Worm (Caenorhabditis elegans) whole organism, L1 larva: ENCODE results near the gene srxa-7.
"Not testable (repeated sequence)": the region's sequence is repeated elsewhere in the genome, so short reads cannot be mapped to it uniquely, and the experiment has no call there.

Experiments used
- C16A3.4 ChIP-seq: fragments of 150-350 bp; optimal IDR thresholded peaks from 2 replicates; lab custom pipeline; 2014; ENCODE audit warnings: missing biosample characterization, missing genetic modification characterization
- C34B4.2 ChIP-seq: sonication (generic microtip); optimal IDR thresholded peaks from 2 replicates; lab custom pipeline; 2017; ENCODE audit warnings: mild to moderate bottlenecking, missing genetic modification characterization, missing compliant biosample characterization
- F16B12.6 ChIP-seq: fragments of 150-350 bp; optimal IDR thresholded peaks from 2 replicates; lab custom pipeline; 2014; ENCODE audit warnings: missing biosample characterization, missing genetic modification characterization
- Y116A8C.19 ChIP-seq: sonication (generic microtip); optimal IDR thresholded peaks from 2 replicates; lab custom pipeline; 2016; ENCODE audit warnings: missing compliant biosample characterization, missing genetic modification characterization, borderline replicate concordance
- alr-1 ChIP-seq: fragments of 200-800 bp; sonication (Bioruptor generic); optimal IDR thresholded peaks from 2 replicates; lab custom pipeline; 2018; ENCODE audit warnings: borderline replicate concordance, mild to moderate bottlenecking, missing genetic modification characterization, missing compliant biosample characterization
- ceh-8 ChIP-seq: fragments of 200-800 bp; sonication (Bioruptor generic); optimal IDR thresholded peaks from 2 replicates; lab custom pipeline; 2018; ENCODE audit warnings: mild to moderate bottlenecking, missing genetic modification characterization, moderate library complexity, missing compliant biosample characterization
- dpl-1 ChIP-seq, 3 experiments: fragments of 150-350 bp in 2 of 3; sonication (generic microtip) in 1 of 3; optimal IDR thresholded peaks; 2 replicates each; lab custom pipeline; 2014 to 2017; ENCODE audit warnings: missing biosample characterization in 3 of 3, missing genetic modification characterization in 3 of 3, missing genetic modification reagents in 3 of 3
- dsc-1 ChIP-seq: sonication (generic microtip); optimal IDR thresholded peaks from 2 replicates; lab custom pipeline; 2016; ENCODE audit warnings: mild to moderate bottlenecking, missing genetic modification characterization, missing compliant biosample characterization
- efl-1 ChIP-seq, 4 experiments: fragments of 150-350 bp; optimal IDR thresholded peaks in 3 of 4; peaks in 1 of 4; 1 replicate in 1 of 4; 2 replicates in 3 of 4; lab custom pipeline; 2014; ENCODE audit warnings: missing biosample characterization in 2 of 4, missing genetic modification characterization in 2 of 4, missing genetic modification reagents in 2 of 4
- elt-2 ChIP-seq: sonication (generic microtip); optimal IDR thresholded peaks from 2 replicates; lab custom pipeline; 2016; ENCODE audit warnings: missing genetic modification characterization, mild to moderate bottlenecking, inconsistent platforms, missing compliant biosample characterization, missing genetic modification reagents
- elt-3 ChIP-seq, 6 experiments: fragments of 150-350 bp in 1 of 6; sonication (generic microtip); optimal IDR thresholded peaks; 2 replicates each; lab custom pipeline; 2017 to 2018; ENCODE audit warnings: missing biosample characterization in 6 of 6, missing genetic modification characterization in 6 of 6, inconsistent platforms in 1 of 6
- grh-1 ChIP-seq: fragments of 200-800 bp; sonication (Bioruptor generic); IDR thresholded peaks from 2 replicates; pipeline ENCODE4 v1.3.6; 2022; ENCODE audit warnings: missing genetic modification reagents, missing genetic modification characterization, missing compliant biosample characterization
- hpl-2 ChIP-seq: fragments of 150-350 bp; optimal IDR thresholded peaks from 2 replicates; lab custom pipeline; 2014; ENCODE audit warnings: missing biosample characterization, missing genetic modification reagents, missing genetic modification characterization
- irx-1 ChIP-seq: sonication (generic microtip); optimal IDR thresholded peaks from 2 replicates; lab custom pipeline; 2016; ENCODE audit warnings: missing genetic modification characterization, missing compliant biosample characterization
- isw-1 ChIP-seq: fragments of 200-800 bp; sonication (Bioruptor generic); IDR thresholded peaks from 2 replicates; pipeline ENCODE4 v1.3.6; 2022; ENCODE audit warnings: missing genetic modification characterization, missing compliant biosample characterization
- lin-15B ChIP-seq: fragments of 150-350 bp; sonication (generic microtip); optimal IDR thresholded peaks from 3 replicates; lab custom pipeline; 2014; ENCODE audit warnings: missing biosample characterization, missing genetic modification characterization
- lin-35 ChIP-seq, 2 experiments: fragments of 150-350 bp; optimal IDR thresholded peaks; 2 replicates each; lab custom pipeline; 2014; ENCODE audit warnings: missing biosample characterization in 2 of 2, missing genetic modification characterization in 2 of 2, missing genetic modification reagents in 2 of 2
- mab-9 ChIP-seq: fragments of 200-800 bp; sonication (Bioruptor generic); IDR thresholded peaks from 2 replicates; pipeline ENCODE4 v1.3.6; 2022; ENCODE audit warnings: missing genetic modification reagents, missing genetic modification characterization, missing compliant biosample characterization
- mdl-1 ChIP-seq, 2 experiments: fragments of 150-350 bp; optimal IDR thresholded peaks; 2 replicates each; lab custom pipeline; 2014 to 2017; ENCODE audit warnings: missing biosample characterization in 2 of 2, missing genetic modification characterization in 2 of 2, inconsistent platforms in 1 of 2
- mef-2 ChIP-seq: fragments of 150-350 bp; optimal IDR thresholded peaks from 2 replicates; lab custom pipeline; 2014; ENCODE audit warnings: missing biosample characterization, missing genetic modification characterization
- nhr-20 ChIP-seq: sonication (generic microtip); optimal IDR thresholded peaks from 2 replicates; lab custom pipeline; 2016; ENCODE audit warnings: mild to moderate bottlenecking, missing genetic modification characterization, missing compliant biosample characterization
- nhr-71 ChIP-seq: sonication (generic microtip); optimal IDR thresholded peaks from 2 replicates; lab custom pipeline; 2016; ENCODE audit warnings: mild to moderate bottlenecking, missing genetic modification characterization, moderate library complexity, missing compliant biosample characterization
- nhr-76 ChIP-seq: sonication (generic microtip); optimal IDR thresholded peaks from 2 replicates; lab custom pipeline; 2017; ENCODE audit warnings: missing biosample characterization, missing genetic modification characterization
- nhr-85 ChIP-seq: sonication (generic microtip); peaks from one replicate; lab custom pipeline; 2016; ENCODE audit warnings: missing genetic modification characterization, inconsistent platforms, missing compliant biosample characterization
- nhr-90 ChIP-seq: sonication (generic microtip); optimal IDR thresholded peaks from 2 replicates; lab custom pipeline; 2016; ENCODE audit warnings: mild to moderate bottlenecking, missing genetic modification characterization, missing compliant biosample characterization; ENCODE audit not compliant: poor library complexity
- pax-3 ChIP-seq: fragments of 200-800 bp; sonication (Bioruptor generic); optimal IDR thresholded peaks from 2 replicates; lab custom pipeline; 2018; ENCODE audit warnings: mild to moderate bottlenecking, missing genetic modification characterization, moderate library complexity, missing compliant biosample characterization
- pqm-1 ChIP-seq: sonication (generic microtip); optimal IDR thresholded peaks from 3 replicates; lab custom pipeline; 2017; ENCODE audit warnings: missing biosample characterization, missing genetic modification characterization
- snpc-4 ChIP-seq: fragments of 150-350 bp; optimal IDR thresholded peaks from 2 replicates; lab custom pipeline; 2014; ENCODE audit warnings: missing biosample characterization, missing genetic modification characterization
- snu-23 ChIP-seq: sonication (generic microtip); optimal IDR thresholded peaks from 2 replicates; lab custom pipeline; 2016; ENCODE audit warnings: missing genetic modification characterization, missing compliant biosample characterization
- tbx-2 ChIP-seq: sonication (generic microtip); optimal IDR thresholded peaks from 2 replicates; lab custom pipeline; 2016; ENCODE audit warnings: missing genetic modification characterization, missing compliant biosample characterization
- tlp-1 ChIP-seq: fragments of 150-350 bp; optimal IDR thresholded peaks from 2 replicates; lab custom pipeline; 2014; ENCODE audit warnings: missing biosample characterization, missing genetic modification characterization
- unc-130 ChIP-seq: fragments of 150-350 bp; optimal IDR thresholded peaks from 2 replicates; lab custom pipeline; 2017; ENCODE audit warnings: missing biosample characterization, missing genetic modification characterization, inconsistent platforms
- unc-62 ChIP-seq: fragments of 150-350 bp; optimal IDR thresholded peaks from 2 replicates; lab custom pipeline; 2014; ENCODE audit warnings: missing biosample characterization, missing genetic modification reagents, missing genetic modification characterization
- unc-98 ChIP-seq: fragments of 200-800 bp; sonication (Bioruptor generic); IDR thresholded peaks from 2 replicates; pipeline ENCODE4 v1.3.6; 2022; ENCODE audit warnings: missing genetic modification characterization, missing compliant biosample characterization
- xbp-1 ChIP-seq: sonication (generic microtip); optimal IDR thresholded peaks from 2 replicates; lab custom pipeline; 2016; ENCODE audit warnings: missing genetic modification characterization, missing compliant biosample characterization
- zag-1 ChIP-seq: fragments of 150-350 bp; optimal IDR thresholded peaks from 2 replicates; lab custom pipeline; 2014; ENCODE audit warnings: missing biosample characterization, missing genetic modification characterization
- zip-4 ChIP-seq: fragments of 200-800 bp; sonication (Bioruptor generic); optimal IDR thresholded peaks from 2 replicates; lab custom pipeline; 2018; ENCODE audit warnings: mild to moderate bottlenecking, missing genetic modification characterization, moderate library complexity, missing compliant biosample characterization
- ztf-11 ChIP-seq, 2 experiments: sonication (generic microtip); optimal IDR thresholded peaks; 2 replicates each; lab custom pipeline; 2016 to 2017; ENCODE audit warnings: missing genetic modification characterization in 2 of 2, missing biosample characterization in 1 of 2, missing compliant biosample characterization in 1 of 2
- ztf-4 ChIP-seq: fragments of 150-350 bp; optimal IDR thresholded peaks from 2 replicates; lab custom pipeline; 2014; ENCODE audit warnings: missing biosample characterization, missing genetic modification characterization

srxa-7 gene

DNA sequence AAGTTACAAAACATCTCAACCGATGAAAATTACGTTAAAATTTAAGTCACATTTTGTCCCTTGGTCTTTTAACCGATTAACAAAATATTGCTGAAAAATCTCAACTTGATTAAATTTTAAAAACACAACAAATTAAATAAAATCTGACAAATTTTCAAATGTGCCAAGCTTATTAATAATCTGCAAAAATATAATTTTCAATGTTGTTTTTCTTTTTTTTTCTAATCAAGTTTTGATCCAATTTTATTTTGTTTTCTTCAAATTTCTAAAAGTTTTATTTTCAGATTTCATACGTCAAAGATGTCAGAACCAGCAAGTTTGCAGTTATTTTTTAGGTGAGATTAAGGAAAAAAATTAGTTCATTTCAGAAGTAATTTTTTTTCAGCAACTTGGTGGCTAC is 29.0 kb downstream of the srxa-7 start, which contains the start of gene srw-87:
srw-87 (plus strand) TSS at position 301 of the 400 bp plus-strand sequence.
- no peak for TF ChIP-seq F16B12.6
- no peak for TF ChIP-seq hpl-2 (GFP tag; lab: Kevin White, UChicago)
- no peak for TF ChIP-seq isw-1 (GFP tag; lab: Robert Waterston, UW)
- TF ChIP-seq dsc-1: no peak
- no peak for TF ChIP-seq mdl-1 (tag; optimal IDR thresholded peaks at IDR 0.05; lab: Kevin White, UChicago)
- TF ChIP-seq tbx-2 (tag; lab: Kevin White, UChicago): no peak
- no peak for TF ChIP-seq zip-4 (GFP tag; lab: Kevin White, UChicago)
- TF ChIP-seq tlp-1 (tag; lab: Kevin White, UChicago): no peak
- TF ChIP-seq irx-1 (tag; lab: Kevin White, UChicago): no peak
- TF ChIP-seq C16A3.4 (tag; lab: Kevin White, UChicago): no peak
- TF ChIP-seq unc-98: no peak
- TF ChIP-seq unc-62: no peak
- no peak for TF ChIP-seq snu-23
- TF ChIP-seq dpl-1 (GFP tag; optimal IDR thresholded peaks at IDR 0.05; lab: Kevin White, UChicago): no peak
- TF ChIP-seq zag-1 (tag; lab: Kevin White, UChicago): no peak
- no peak for TF ChIP-seq Y116A8C.19
- no peak for TF ChIP-seq C34B4.2
- TF ChIP-seq unc-130 (tag; lab: Kevin White, UChicago): no peak

DNA sequence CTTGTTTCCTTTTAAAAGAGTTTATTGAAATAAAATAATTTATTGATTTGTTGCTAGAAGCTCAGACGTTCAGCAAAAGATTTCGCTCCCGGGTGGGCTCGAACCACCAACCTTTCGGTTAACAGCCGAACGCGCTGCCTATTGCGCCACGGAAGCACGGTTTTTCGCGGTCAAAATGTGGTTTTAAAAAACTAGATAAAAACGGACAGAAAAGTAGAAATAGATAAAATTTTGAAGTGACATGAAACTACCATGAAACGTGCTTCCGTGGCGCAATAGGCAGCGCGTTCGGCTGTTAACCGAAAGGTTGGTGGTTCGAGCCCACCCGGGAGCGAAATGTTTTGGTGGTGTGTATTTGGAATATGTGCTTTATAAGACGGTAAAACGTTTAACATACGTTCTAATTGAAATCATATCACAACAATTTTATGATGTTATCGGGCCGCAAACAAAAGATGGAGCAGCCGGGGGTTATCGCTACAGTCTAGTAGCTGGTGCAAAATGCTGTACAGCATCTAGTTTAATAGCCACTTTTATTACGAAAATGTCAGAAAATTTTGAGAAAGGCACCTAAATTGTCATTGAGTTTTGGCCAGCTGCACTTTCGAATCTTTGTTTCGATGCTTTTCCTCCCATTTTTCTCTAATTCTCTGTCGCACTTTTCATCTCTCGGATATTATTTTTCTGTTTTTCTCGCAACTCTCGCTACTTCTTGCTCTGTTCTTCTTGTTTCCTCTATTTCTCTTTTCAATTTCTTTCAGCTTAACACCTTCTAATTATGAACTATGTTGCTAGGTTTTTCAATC is 31.1 kb downstream of the srxa-7 start, which contains the start of gene slc-9B.2:
slc-9B.2 (plus strand) TSS at position 756 of the 806 bp plus-strand sequence.
- TF ChIP-seq nhr-85 (tag; lab: Kevin White, UChicago): peak; percentile 4
- peak; percentile 37 for TF ChIP-seq nhr-90 (tag; lab: Kevin White, UChicago)
- peak in 1 of 2 experiments; percentile 7 for TF ChIP-seq efl-1 (optimal IDR thresholded peaks at IDR 0.05; lab: Kevin White, UChicago)
- TF ChIP-seq efl-1 (GFP tag; optimal IDR thresholded peaks at IDR 0.05 in 1 of 2; lab: Kevin White, UChicago): not testable (repeated sequence)
- TF ChIP-seq grh-1 (GFP tag; lab: Robert Waterston, UW): 0 out of 2 replicates have a peak, but pooled peaks have one; percentile 20

ce11 chrV:16341497-16342257 is 34.3 kb downstream of the srxa-7 start:
- TF ChIP-seq snpc-4 (tag; lab: Kevin White, UChicago): peak; percentile 47
- TF ChIP-seq efl-1 (optimal IDR thresholded peaks at IDR 0.05; lab: Kevin White, UChicago): not testable (repeated sequence)
- peak in 1 of 2 experiments; percentile 7 for TF ChIP-seq efl-1 (GFP tag; optimal IDR thresholded peaks at IDR 0.05 in 1 of 2; lab: Kevin White, UChicago)

DNA sequence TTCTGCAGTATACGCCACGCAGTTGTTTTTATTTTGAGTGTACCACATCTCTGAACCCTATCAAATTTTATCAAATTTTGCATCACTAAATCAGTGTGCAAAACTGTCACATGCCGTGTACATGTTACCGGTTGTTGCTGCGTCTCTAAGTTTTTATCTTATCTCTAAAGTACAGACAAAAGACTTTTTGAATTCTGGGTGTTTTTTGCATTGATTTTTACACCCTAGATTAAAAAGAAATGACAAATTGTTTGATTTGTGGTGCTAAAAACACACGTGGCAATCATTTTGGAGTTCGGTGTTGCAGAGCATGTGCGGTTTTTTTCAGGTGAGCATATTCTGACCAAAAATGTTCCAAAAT is 34.9 kb downstream of the srxa-7 start, which contains the start of gene nhr-193:
nhr-193 (plus strand) TSS at position 51 of the 361 bp plus-strand sequence.
- no peak for TF ChIP-seq pqm-1 (tag; lab: Kevin White, UChicago)
- no peak for TF ChIP-seq alr-1 (tag; lab: Kevin White, UChicago)
- no peak for TF ChIP-seq mab-9 (GFP tag; lab: Robert Waterston, UW)
- TF ChIP-seq lin-15B (tag; lab: Kevin White, UChicago): no peak
- no peak for TF ChIP-seq nhr-76 (tag; lab: Kevin White, UChicago)
- peak; percentile 48 for TF ChIP-seq elt-2
- TF ChIP-seq ceh-8: no peak
- no peak for TF ChIP-seq mef-2
- no peak for TF ChIP-seq nhr-71 (tag; lab: Kevin White, UChicago)
- TF ChIP-seq ztf-11 (tag; optimal IDR thresholded peaks at IDR 0.05; lab: Kevin White, UChicago): no peak
- no peak for TF ChIP-seq pax-3 (tag; lab: Kevin White, UChicago)
- TF ChIP-seq unc-62: no peak
- TF ChIP-seq nhr-20 (tag; lab: Kevin White, UChicago): peak; percentile 40
- no peak for TF ChIP-seq dpl-1 (GFP tag; optimal IDR thresholded peaks at IDR 0.05; lab: Kevin White, UChicago)
- TF ChIP-seq elt-3 (tag; optimal IDR thresholded peaks at IDR 0.05; lab: Kevin White, UChicago): no peak
- no peak for TF ChIP-seq ztf-4 (tag; lab: Kevin White, UChicago)
- no peak for TF ChIP-seq xbp-1 (tag; lab: Kevin White, UChicago)
- no peak for TF ChIP-seq tbx-2 (tag; lab: Kevin White, UChicago)
- peak in 1 of 2 experiments; percentile 37 for TF ChIP-seq lin-35 (GFP tag; optimal IDR thresholded peaks at IDR 0.05; lab: Kevin White, UChicago)
